Fruit fly (Drosophila melanogaster) whole organism, prepupa: ENCODE results near the gene CG17349.

Experiments
- CG10631 ChIP-seq: fragments of 200-800 bp; sonication (Bioruptor generic); optimal IDR thresholded peaks from 2 replicates; lab custom pipeline; 2016; ENCODE audit warnings: missing biosample characterization, missing genetic modification characterization
- CG11762 ChIP-seq: fragments of 200-800 bp; sonication (Bioruptor generic); optimal IDR thresholded peaks from 3 replicates; lab custom pipeline; 2016; ENCODE audit warnings: missing biosample characterization, missing genetic modification characterization; ENCODE audit not compliant: insufficient read depth
- CG32006 ChIP-seq: fragments of 200-800 bp; sonication (Bioruptor generic); optimal IDR thresholded peaks from 3 replicates; lab custom pipeline; 2017; ENCODE audit warnings: missing biosample characterization, mild to moderate bottlenecking, missing genetic modification characterization
- CG8119 ChIP-seq: fragments of 200-800 bp; sonication (Bioruptor generic); IDR thresholded peaks from 3 replicates; pipeline ENCODE4 v1.3.6; 2022; ENCODE audit warnings: missing biosample characterization, missing genetic modification characterization
- CG8319 ChIP-seq: fragments of 200-800 bp; sonication (Bioruptor generic); optimal IDR thresholded peaks from 3 replicates; lab custom pipeline; 2016; ENCODE audit warnings: missing biosample characterization, missing genetic modification characterization
- Lpt ChIP-seq: fragments of 200-800 bp; sonication (Bioruptor generic); optimal IDR thresholded peaks from 3 replicates; lab custom pipeline; 2016; ENCODE audit warnings: missing biosample characterization, missing genetic modification characterization
- Sox102F ChIP-seq: fragments of 200-800 bp; sonication (Bioruptor generic); optimal IDR thresholded peaks from 2 replicates; lab custom pipeline; 2016; ENCODE audit warnings: missing biosample characterization, mild to moderate bottlenecking, missing genetic modification characterization
- Sox14 ChIP-seq: fragments of 200-800 bp; sonication (Bioruptor generic); optimal IDR thresholded peaks from 3 replicates; lab custom pipeline; 2016; ENCODE audit warnings: missing biosample characterization, missing genetic modification characterization
- achi ChIP-seq: fragments of 200-800 bp; sonication (Bioruptor generic); optimal IDR thresholded peaks from 3 replicates; lab custom pipeline; 2016; ENCODE audit warnings: missing biosample characterization, missing genetic modification characterization
- cyc ChIP-seq: fragments of 200-800 bp; sonication (Bioruptor generic); optimal IDR thresholded peaks from 3 replicates; lab custom pipeline; 2016; ENCODE audit warnings: missing biosample characterization, missing genetic modification characterization
- fd85E ChIP-seq: fragments of 200-800 bp; sonication (Bioruptor generic); optimal IDR thresholded peaks from 3 replicates; lab custom pipeline; 2016; ENCODE audit warnings: missing biosample characterization, missing genetic modification characterization
- ss ChIP-seq, 2 experiments: fragments of 200-800 bp; sonication (Bioruptor generic); optimal IDR thresholded peaks; 2 replicates in 1 of 2; 3 replicates in 1 of 2; lab custom pipeline; 2017 to 2018; ENCODE audit warnings: mild to moderate bottlenecking in 2 of 2, missing biosample characterization in 2 of 2, missing genetic modification characterization in 2 of 2, moderate library complexity in 1 of 2
- topi ChIP-seq: fragments of 200-800 bp; sonication (Bioruptor generic); optimal IDR thresholded peaks from 3 replicates; lab custom pipeline; 2016; ENCODE audit warnings: missing biosample characterization, missing genetic modification characterization

dm6 chr2L:19333972-19334371, 36.3 kb upstream of the CG17349 start:
- TF ChIP-seq topi (GFP tag; lab: Kevin White, UChicago) = no peak
- no peak for TF ChIP-seq CG8319
- no peak for TF ChIP-seq CG10631
- TF ChIP-seq achi (GFP tag; lab: Kevin White, UChicago) = no peak
- TF ChIP-seq fd85E (GFP tag; lab: Kevin White, UChicago) = no peak
- TF ChIP-seq Sox14 (GFP tag; lab: Kevin White, UChicago) = no peak
- TF ChIP-seq cyc (GFP tag; lab: Kevin White, UChicago) = no peak
- no peak for TF ChIP-seq CG8119 (GFP tag; lab: Robert Waterston, UW)
- no peak for TF ChIP-seq ss (GFP tag; optimal IDR thresholded peaks at IDR 0.05; lab: Kevin White, UChicago)
- TF ChIP-seq Lpt (GFP tag; lab: Kevin White, UChicago) = no peak
- no peak for TF ChIP-seq CG32006
- TF ChIP-seq CG11762 (GFP tag; lab: Kevin White, UChicago) = no peak
- TF ChIP-seq Sox102F (GFP tag; lab: Kevin White, UChicago) = no peak
